Worm (Caenorhabditis elegans): Measurements from ENCODE around the gene mtm-6.

DNA sequence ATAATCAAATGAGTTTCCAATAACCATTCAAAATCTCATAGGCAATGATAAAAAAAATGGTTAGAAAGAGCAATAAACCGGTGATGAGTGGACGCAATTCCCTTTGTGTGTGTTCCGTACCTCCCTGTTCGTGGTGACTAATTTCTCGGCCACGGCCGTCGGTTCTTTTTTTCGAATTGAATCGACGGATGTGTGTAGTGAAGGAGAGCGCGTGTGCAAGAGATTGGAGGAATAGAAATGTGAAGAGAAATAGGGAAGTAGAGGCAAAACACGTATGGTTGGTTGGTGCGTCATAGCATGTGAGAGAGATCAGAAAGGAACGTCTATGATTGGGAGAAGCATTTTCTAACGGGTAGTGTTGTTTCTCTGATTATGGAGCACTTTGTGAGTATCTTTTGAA is 13.0 kb downstream of the mtm-6 start:
- no peak for TF ChIP-seq dve-1 (tag; optimal IDR thresholded peaks at IDR 0.05)
- TF ChIP-seq ceh-9 (tag; optimal IDR thresholded peaks at IDR 0.05) = no peak
- no peak for TF ChIP-seq pha-2 (tag; optimal IDR thresholded peaks at IDR 0.05)
- TF ChIP-seq ets-4 (tag; optimal IDR thresholded peaks at IDR 0.05) = peak; percentile 21
- no peak for TF ChIP-seq nhr-232 (tag; optimal IDR thresholded peaks at IDR 0.05)
- TF ChIP-seq hlh-30 (tag; optimal IDR thresholded peaks at IDR 0.05; ENCODE audit: insufficient read depth) = peak; percentile 67
- no peak for TF ChIP-seq syd-9 (tag; optimal IDR thresholded peaks at IDR 0.05)
- TF ChIP-seq ceh-18 (tag; optimal IDR thresholded peaks at IDR 0.05) = no peak
- no peak for TF ChIP-seq pag-3 (tag; optimal IDR thresholded peaks at IDR 0.05; ENCODE audit: borderline replicate concordance)

All from whole organism, late embryonic.